Worm (Caenorhabditis elegans): ENCODE measurements around the gene T28C12.6.
A peak's percentile ranks its signal among the peaks of the same experiment; 100 is the strongest.

T28C12.6 gene

ce11 chrV:6359522-6359921, 23.6 kb upstream of the T28C12.6 start:
- peak; percentile 45 for TF ChIP-seq lin-14 (GFP tag; optimal IDR thresholded peaks at IDR 0.05)
- peak; percentile 55; the same call in 1 of the 2 replicates for TF ChIP-seq grh-1 (GFP tag; IDR thresholded peaks at IDR 0.05)
- peak; percentile 2 for TF ChIP-seq nhr-71 (tag; optimal IDR thresholded peaks at IDR 0.05)
- TF ChIP-seq jun-1 (tag; optimal IDR thresholded peaks at IDR 0.05) = no peak
- no peak for TF ChIP-seq nhr-84 (tag; optimal IDR thresholded peaks at IDR 0.05)
- TF ChIP-seq nhr-20 (tag; optimal IDR thresholded peaks at IDR 0.05) = peak; percentile 3

ce11 chrV:6358709-6359108, 22.8 kb upstream of the T28C12.6 start:
- TF ChIP-seq ceh-63 (GFP tag; optimal IDR thresholded peaks at IDR 0.05) (no peak), ceh-82 (tag; optimal IDR thresholded peaks at IDR 0.05) (no peak), nhr-85 (tag) (no peak), lir-3 (tag; optimal IDR thresholded peaks at IDR 0.05; ENCODE audit: poor library complexity) (no peak), egl-13 (tag; optimal IDR thresholded peaks at IDR 0.05) (no peak), unc-30 (tag; optimal IDR thresholded peaks at IDR 0.05) (no peak), grh-1 (GFP tag; IDR thresholded peaks at IDR 0.05) (no peak), lin-14 (GFP tag; optimal IDR thresholded peaks at IDR 0.05) (peak; percentile 23), nhr-71 (tag; optimal IDR thresholded peaks at IDR 0.05) (no peak), alr-1 (tag; optimal IDR thresholded peaks at IDR 0.05; ENCODE audit: borderline replicate concordance) (no peak), elt-2 (tag; optimal IDR thresholded peaks at IDR 0.05) (no peak), nhr-47 (tag; optimal IDR thresholded peaks at IDR 0.05) (no peak), ztf-4 (tag; optimal IDR thresholded peaks at IDR 0.05) (no peak), ztf-11 (tag; optimal IDR thresholded peaks at IDR 0.05) (no peak), nhr-19 (GFP tag; conservative IDR thresholded peaks at IDR 0.05) (0 out of 2 replicates have a peak, but pooled peaks have one; percentile 3), blmp-1 (tag; optimal IDR thresholded peaks at IDR 0.05) (no peak), nhr-28 (tag; optimal IDR thresholded peaks at IDR 0.05) (no peak), pag-3 (tag; optimal IDR thresholded peaks at IDR 0.05; ENCODE audit: borderline replicate concordance, insufficient read depth) (no peak), Y116A8C.19 (tag; optimal IDR thresholded peaks at IDR 0.05; ENCODE audit: borderline replicate concordance) (no peak), tbx-2 (tag; optimal IDR thresholded peaks at IDR 0.05) (peak; percentile 9), isw-1 (GFP tag; IDR thresholded peaks at IDR 0.05) (no peak), skn-1 (tag; optimal IDR thresholded peaks at IDR 0.05) (no peak), irx-1 (tag; optimal IDR thresholded peaks at IDR 0.05) (no peak), efl-1 (optimal IDR thresholded peaks at IDR 0.05) (no peak), efl-1 (GFP tag; optimal IDR thresholded peaks at IDR 0.05 in 1 of 2) (no peak), xbp-1 (tag; optimal IDR thresholded peaks at IDR 0.05) (no peak)

- TF ChIP-seq F16B12.6 (tag; optimal IDR thresholded peaks at IDR 0.05) = no peak
- TF ChIP-seq dsc-1 (tag; optimal IDR thresholded peaks at IDR 0.05) = no peak
- no peak for TF ChIP-seq mef-2 (tag; optimal IDR thresholded peaks at IDR 0.05)
- no peak for TF ChIP-seq lin-15B (tag; optimal IDR thresholded peaks at IDR 0.05)
- TF ChIP-seq vab-15 (tag; optimal IDR thresholded peaks at IDR 0.05) = no peak
- no peak for TF ChIP-seq grh-1 (GFP tag; IDR thresholded peaks at IDR 0.05)
- no peak for TF ChIP-seq ztf-11 (tag; optimal IDR thresholded peaks at IDR 0.05)
- no peak for TF ChIP-seq fkh-8 (tag; optimal IDR thresholded peaks at IDR 0.05)
- TF ChIP-seq tbx-2 (tag; optimal IDR thresholded peaks at IDR 0.05) = peak; percentile 19
- no peak for TF ChIP-seq efl-3 (GFP tag; optimal IDR thresholded peaks at IDR 0.05)
- TF ChIP-seq ama-1 (optimal IDR thresholded peaks at IDR 0.05) = no peak
- TF ChIP-seq ceh-8 (GFP tag; optimal IDR thresholded peaks at IDR 0.05) = no peak
- no peak for TF ChIP-seq mab-9 (GFP tag; IDR thresholded peaks at IDR 0.05)
- no peak for TF ChIP-seq unc-30 (tag; optimal IDR thresholded peaks at IDR 0.05)
- no peak for TF ChIP-seq pax-3 (tag; optimal IDR thresholded peaks at IDR 0.05)
- no peak for TF ChIP-seq elt-2 (tag; optimal IDR thresholded peaks at IDR 0.05)
- TF ChIP-seq fkh-4 (tag; optimal IDR thresholded peaks at IDR 0.05; ENCODE audit: borderline replicate concordance) = no peak
- TF ChIP-seq snu-23 (GFP tag; optimal IDR thresholded peaks at IDR 0.05) = no peak
- TF ChIP-seq mdl-1 (tag; optimal IDR thresholded peaks at IDR 0.05) = no peak
- no peak for TF ChIP-seq snpc-4 (tag; optimal IDR thresholded peaks at IDR 0.05)
- TF ChIP-seq sup-37 (GFP tag; optimal IDR thresholded peaks at IDR 0.05) = no peak
- TF ChIP-seq zip-4 (GFP tag; optimal IDR thresholded peaks at IDR 0.05) = no peak
- no peak for TF ChIP-seq nhr-84 (tag; optimal IDR thresholded peaks at IDR 0.05)
- TF ChIP-seq rnt-1 (tag; optimal IDR thresholded peaks at IDR 0.05) = no peak
- peak; percentile 19 for TF ChIP-seq nhr-20 (tag; optimal IDR thresholded peaks at IDR 0.05)
- TF ChIP-seq elt-3 (tag; optimal IDR thresholded peaks at IDR 0.05) = no peak
- no peak for TF ChIP-seq ets-5 (GFP tag; IDR thresholded peaks at IDR 0.05)
- TF ChIP-seq lin-14 (GFP tag; optimal IDR thresholded peaks at IDR 0.05) = peak; percentile 23
- no peak for TF ChIP-seq C34B4.2 (tag; optimal IDR thresholded peaks at IDR 0.05)
These were observed 21.3 kb upstream of the T28C12.6 start for ce11 chrV:6357236-6357635.

Measured in whole organism, L1 larva.